Fruit fly (Drosophila melanogaster) whole organism, embryonic: Measurements from ENCODE around the gene arg.

Experiments used
- Adf1 ChIP-seq: fragments of 200-800 bp; sonication (Bioruptor generic); IDR thresholded peaks from 2 replicates; pipeline ENCODE4 v1.3.6; 2022; ENCODE audit warnings: missing biosample characterization, missing genetic modification characterization
- Blimp-1 ChIP-seq: fragments of 200-800 bp; sonication (Bioruptor generic); optimal IDR thresholded peaks from 3 replicates; lab custom pipeline; 2018; ENCODE audit warnings: missing biosample characterization, missing genetic modification characterization, mild to moderate bottlenecking, moderate library complexity, missing genetic modification reagents
- CG10147 ChIP-seq: fragments of 200-800 bp; sonication (Bioruptor generic); optimal IDR thresholded peaks from 2 replicates; lab custom pipeline; 2019; ENCODE audit warnings: missing biosample characterization, mild to moderate bottlenecking, missing genetic modification characterization, moderate library complexity
- CG10209 ChIP-seq: fragments of 200-800 bp; sonication (Bioruptor generic); optimal IDR thresholded peaks from 3 replicates; lab custom pipeline; 2017; ENCODE audit warnings: missing biosample characterization, mild to moderate bottlenecking, missing genetic modification characterization, missing genetic modification reagents
- CG10321 ChIP-seq: fragments of 200-800 bp; sonication (Bioruptor generic); IDR thresholded peaks from 2 replicates; pipeline ENCODE4 v1.3.6; 2022; ENCODE audit warnings: missing biosample characterization, missing genetic modification characterization
- CG11085 ChIP-seq: fragments of 200-800 bp; sonication (Bioruptor generic); IDR thresholded peaks from 2 replicates; pipeline ENCODE4 v1.3.6; 2022; ENCODE audit warnings: missing biosample characterization, missing genetic modification characterization
- CG11504 ChIP-seq: fragments of 200-800 bp; sonication (Bioruptor generic); optimal IDR thresholded peaks from 3 replicates; lab custom pipeline; 2019; ENCODE audit warnings: missing biosample characterization, mild to moderate bottlenecking, missing genetic modification characterization, moderate library complexity
- CG13287 ChIP-seq: fragments of 200-800 bp; sonication (Bioruptor generic); IDR thresholded peaks from 2 replicates; pipeline ENCODE4 v1.3.6; 2022; ENCODE audit warnings: missing biosample characterization, missing genetic modification characterization; ENCODE audit not compliant: partially characterized antibody
- CG14050 ChIP-seq: fragments of 200-800 bp; sonication (Bioruptor generic); IDR thresholded peaks from 3 replicates; pipeline ENCODE4 v1.3.6; 2022; ENCODE audit warnings: missing biosample characterization, missing genetic modification characterization
- CG17359 ChIP-seq: fragments of 200-800 bp; sonication (Bioruptor generic); optimal IDR thresholded peaks from 3 replicates; lab custom pipeline; 2018; ENCODE audit warnings: missing biosample characterization, mild to moderate bottlenecking, missing genetic modification characterization, moderate library complexity
- CG17912 ChIP-seq: fragments of 200-800 bp; sonication (Bioruptor generic); optimal IDR thresholded peaks from 2 replicates; lab custom pipeline; 2018; ENCODE audit warnings: missing biosample characterization, mild to moderate bottlenecking, missing genetic modification characterization
- CG2120 ChIP-seq: fragments of 200-800 bp; sonication (Bioruptor generic); optimal IDR thresholded peaks from 3 replicates; lab custom pipeline; 2016; ENCODE audit warnings: missing biosample characterization, missing genetic modification characterization
- CG3726 ChIP-seq: fragments of 200-800 bp; sonication (Bioruptor generic); IDR thresholded peaks from 3 replicates; pipeline ENCODE4, ENCODE4 v1.3.6; 2022; ENCODE audit warnings: missing biosample characterization, missing genetic modification characterization
- CG4617 ChIP-seq: fragments of 200-800 bp; sonication (Bioruptor generic); optimal IDR thresholded peaks from 3 replicates; lab custom pipeline; 2016; ENCODE audit warnings: missing biosample characterization, missing genetic modification characterization, borderline replicate concordance
- CG4854 ChIP-seq: fragments of 200-800 bp; sonication (Bioruptor generic); optimal IDR thresholded peaks from 2 replicates; lab custom pipeline; 2016; ENCODE audit warnings: missing biosample characterization, missing genetic modification characterization, inconsistent platforms
- CG5953 ChIP-seq: fragments of 200-800 bp; sonication (Bioruptor generic); IDR thresholded peaks from 2 replicates; pipeline ENCODE4 v1.3.6; 2022; ENCODE audit warnings: missing biosample characterization, missing genetic modification characterization
- CG6654 ChIP-seq: fragments of 200-800 bp; sonication (Bioruptor generic); optimal IDR thresholded peaks from 2 replicates; lab custom pipeline; 2017; ENCODE audit warnings: missing biosample characterization, mild to moderate bottlenecking, missing genetic modification characterization
- CG7372 ChIP-seq: fragments of 200-800 bp; sonication (Bioruptor generic); IDR thresholded peaks from 2 replicates; pipeline ENCODE4 v1.3.6; 2022; ENCODE audit warnings: missing biosample characterization, missing genetic modification characterization
- CG9797 ChIP-seq: fragments of 200-800 bp; sonication (Bioruptor generic); optimal IDR thresholded peaks from 3 replicates; lab custom pipeline; 2018; ENCODE audit warnings: missing biosample characterization, mild to moderate bottlenecking, missing genetic modification characterization
- Dll ChIP-seq: fragments of 200-800 bp; sonication (Bioruptor generic); IDR thresholded peaks from 4 replicates; pipeline ENCODE4 v1.3.6; 2022; ENCODE audit warnings: missing biosample characterization, missing genetic modification characterization; ENCODE audit not compliant: partially characterized antibody
- Dref ChIP-seq: fragments of 200-800 bp; sonication (Bioruptor generic); IDR thresholded peaks from 2 replicates; pipeline ENCODE4 v1.3.6; 2022; ENCODE audit warnings: missing biosample characterization, missing genetic modification characterization
- Drgx ChIP-seq: fragments of 200-800 bp; sonication (Bioruptor generic); IDR thresholded peaks from 2 replicates; pipeline ENCODE4 v1.3.6; 2022; ENCODE audit warnings: missing biosample characterization, missing genetic modification characterization
- E2f2 ChIP-seq: fragments of 200-800 bp; sonication (Bioruptor generic); IDR thresholded peaks from 2 replicates; pipeline ENCODE4 v1.3.6; 2022; ENCODE audit warnings: missing biosample characterization, missing genetic modification characterization
- H2.0 ChIP-seq: fragments of 200-800 bp; sonication (Bioruptor generic); IDR thresholded peaks from 2 replicates; pipeline ENCODE4 v1.3.6; 2022; ENCODE audit warnings: missing biosample characterization, missing genetic modification characterization
- HLHmδ ChIP-seq: fragments of 200-800 bp; sonication (Bioruptor generic); optimal IDR thresholded peaks from 2 replicates; lab custom pipeline; 2018; ENCODE audit warnings: missing biosample characterization, mild to moderate bottlenecking, missing genetic modification characterization, moderate library complexity
- HmgZ ChIP-seq: fragments of 200-800 bp; sonication (Bioruptor generic); optimal IDR thresholded peaks from 2 replicates; lab custom pipeline; 2018; ENCODE audit warnings: missing biosample characterization, mild to moderate bottlenecking, missing genetic modification characterization
- Hsf ChIP-seq: fragments of 200-800 bp; sonication (Bioruptor generic); optimal IDR thresholded peaks from 3 replicates; lab custom pipeline; 2016; ENCODE audit warnings: missing biosample characterization, missing genetic modification characterization
- Ptx1 ChIP-seq: fragments of 200-800 bp; sonication (Bioruptor generic); IDR thresholded peaks from 2 replicates; pipeline ENCODE4 v1.3.6; 2022; ENCODE audit warnings: missing biosample characterization, missing genetic modification characterization
- Rfx ChIP-seq: fragments of 200-800 bp; sonication (Bioruptor generic); IDR thresholded peaks from 2 replicates; pipeline ENCODE4 v1.3.6; 2022; ENCODE audit warnings: missing biosample characterization, missing genetic modification characterization
- Tbp ChIP-seq: fragments of >200 bp; optimal IDR thresholded peaks from 2 replicates; lab custom pipeline; 2018; ENCODE audit warnings: missing biosample characterization, missing genetic modification characterization
- amos ChIP-seq: fragments of 200-800 bp; sonication (Bioruptor generic); IDR thresholded peaks from 2 replicates; pipeline ENCODE4 v1.3.6; 2022; ENCODE audit warnings: missing biosample characterization, missing genetic modification characterization; ENCODE audit not compliant: partially characterized antibody
- btn ChIP-seq: fragments of 200-800 bp; sonication (Bioruptor generic); optimal IDR thresholded peaks from 2 replicates; lab custom pipeline; 2016; ENCODE audit warnings: missing biosample characterization, missing genetic modification characterization
- chinmo ChIP-seq: fragments of 200-800 bp; sonication (Bioruptor generic); IDR thresholded peaks from 4 replicates; pipeline ENCODE4 v1.3.6; 2022; ENCODE audit warnings: missing biosample characterization, missing genetic modification characterization; ENCODE audit not compliant: partially characterized antibody
- disco-r ChIP-seq: fragments of 200-800 bp; sonication (Bioruptor generic); optimal IDR thresholded peaks from 2 replicates; lab custom pipeline; 2016; ENCODE audit warnings: missing biosample characterization, missing genetic modification characterization
- dmrt99B ChIP-seq: fragments of 200-800 bp; sonication (Bioruptor generic); optimal IDR thresholded peaks from 2 replicates; lab custom pipeline; 2018; ENCODE audit warnings: missing biosample characterization, mild to moderate bottlenecking, missing genetic modification characterization, moderate library complexity
- ems ChIP-seq: fragments of 200-800 bp; sonication (Bioruptor generic); optimal IDR thresholded peaks from 3 replicates; lab custom pipeline; 2016; ENCODE audit warnings: missing biosample characterization, missing genetic modification characterization
- gce ChIP-seq: fragments of 200-800 bp; sonication (Bioruptor generic); IDR thresholded peaks from 3 replicates; pipeline ENCODE4 v1.3.6; 2022; ENCODE audit warnings: missing biosample characterization, missing genetic modification characterization
- gcm ChIP-seq: fragments of 200-800 bp; sonication (Bioruptor generic); optimal IDR thresholded peaks from 2 replicates; lab custom pipeline; 2019; ENCODE audit warnings: missing biosample characterization, mild to moderate bottlenecking, missing genetic modification characterization, moderate library complexity
- gfzf ChIP-seq: fragments of 200-800 bp; sonication (Bioruptor generic); optimal IDR thresholded peaks from 2 replicates; lab custom pipeline; 2016; ENCODE audit warnings: missing biosample characterization, mild to moderate bottlenecking, missing genetic modification characterization, moderate library complexity
- lbe ChIP-seq: fragments of 200-800 bp; sonication (Bioruptor generic); optimal IDR thresholded peaks from 2 replicates; lab custom pipeline; 2016; ENCODE audit warnings: missing biosample characterization, mild to moderate bottlenecking, missing genetic modification characterization
- pan ChIP-seq, 4 experiments: fragments of >200 bp in 3 of 4; fragments of 200-800 bp in 1 of 4; sonication (Bioruptor generic) in 1 of 4; optimal IDR thresholded peaks in 3 of 4; IDR thresholded peaks in 1 of 4; 2 replicates each; pipeline versions ENCODE4 v1.3.6 to Lab custom; 2017 to 2022; ENCODE audit warnings: missing biosample characterization in 2 of 4, missing genetic modification characterization in 2 of 4, mixed read lengths in 1 of 4
- pb ChIP-seq: fragments of 200-800 bp; sonication (Bioruptor generic); optimal IDR thresholded peaks from 3 replicates; lab custom pipeline; 2016; ENCODE audit warnings: missing biosample characterization, missing genetic modification characterization
- phol ChIP-seq: fragments of 200-800 bp; sonication (Bioruptor generic); optimal IDR thresholded peaks from 3 replicates; lab custom pipeline; 2018; ENCODE audit warnings: missing biosample characterization, mild to moderate bottlenecking, missing genetic modification characterization, moderate library complexity
- pzg ChIP-seq: fragments of 200-800 bp; sonication (Bioruptor generic); optimal IDR thresholded peaks from 3 replicates; lab custom pipeline; 2018; ENCODE audit warnings: missing biosample characterization, mild to moderate bottlenecking, missing genetic modification characterization, moderate library complexity
- row ChIP-seq: fragments of 200-800 bp; sonication (Bioruptor generic); IDR thresholded peaks from 3 replicates; pipeline ENCODE4 v1.3.6; 2022; ENCODE audit warnings: missing biosample characterization, missing genetic modification characterization
- sens ChIP-seq: fragments of 200-800 bp; sonication (Bioruptor generic); peaks from one replicate; lab custom pipeline; 2016; ENCODE audit warnings: missing biosample characterization, missing genetic modification characterization
- trem ChIP-seq: fragments of 200-800 bp; optimal IDR thresholded peaks from 3 replicates; lab custom pipeline; 2019; ENCODE audit warnings: missing biosample characterization, mild to moderate bottlenecking, missing genetic modification characterization, moderate library complexity
- wor ChIP-seq: fragments of 200-800 bp; sonication (Bioruptor generic); IDR thresholded peaks from 2 replicates; pipeline ENCODE4 v1.3.6; 2022; ENCODE audit warnings: missing biosample characterization, missing genetic modification characterization

Gene arg

dm6 chrX:494607-495006, 14.6 kb upstream of the arg start, which contains the start of gene CG17778 (continued):
- TF ChIP-seq CG2120 (GFP tag; lab: Kevin White, UChicago), result peak; percentile 32
- no peak for TF ChIP-seq CG6654
- TF ChIP-seq gcm (GFP tag; lab: Kevin White, UChicago), result no peak
- TF ChIP-seq Rfx, result 0 out of 2 replicates have a peak, but pooled peaks have one; percentile 23

- TF ChIP-seq H2.0 (GFP tag; lab: Robert Waterston, UW) (no peak), chinmo (GFP tag; lab: Robert Waterston, UW) (peak; percentile 80; the same call in 1 of the 4 replicates), CG4617 (GFP tag; lab: Kevin White, UChicago) (peak; percentile 58), Drgx (no peak), CG11085 (GFP tag; lab: Robert Waterston, UW) (no peak), E2f2 (GFP tag; lab: Robert Waterston, UW) (peak; percentile 95), Adf1 (GFP tag; lab: Robert Waterston, UW) (peak; percentile 77), amos (GFP tag; lab: Robert Waterston, UW) (peak; percentile 48; the same call in 1 of the 2 replicates), CG10147 (GFP tag; lab: Kevin White, UChicago) (no peak), CG10209 (GFP tag; lab: Kevin White, UChicago) (no peak), Dll (GFP tag; lab: Robert Waterston, UW) (0 out of 4 replicates have a peak, but pooled peaks have one; percentile 34), Dref (GFP tag; lab: Robert Waterston, UW) (peak; percentile 40; the same call in 1 of the 2 replicates), CG5953 (GFP tag; lab: Robert Waterston, UW) (no peak), CG10321 (GFP tag; lab: Robert Waterston, UW) (no peak), gfzf (GFP tag; lab: Kevin White, UChicago) (peak; percentile 19), CG11504 (peak; percentile 12), Tbp (GFP tag; lab: Kevin White, UChicago) (no peak), btn (GFP tag; lab: Kevin White, UChicago) (no peak), trem (tag; lab: Kevin White, UChicago) (peak; percentile 45), disco-r (no peak), Ptx1 (no peak), Hsf (GFP tag; lab: Kevin White, UChicago) (no peak), HLHmδ (no peak), gce (GFP tag; lab: Robert Waterston, UW) (no peak), sens (peak; percentile 83), row (GFP tag; lab: Robert Waterston, UW) (0 out of 3 replicates have a peak, but pooled peaks have one; percentile 9), CG3726 (GFP tag; lab: Robert Waterston, UW) (no peak), Blimp-1 (GFP tag; lab: Kevin White, UChicago) (no peak), CG17912 (GFP tag; lab: Kevin White, UChicago) (no peak), lbe (no peak), CG13287 (GFP tag; lab: Robert Waterston, UW) (peak; percentile 30; the same call in 1 of the 2 replicates), CG7372 (GFP tag; lab: Robert Waterston, UW) (no peak), CG9797 (GFP tag; lab: Kevin White, UChicago) (peak; percentile 38), pan (optimal IDR thresholded peaks at IDR 0.05; lab: Kevin White, UChicago) (no peak), pan (GFP tag; optimal IDR thresholded peaks at IDR 0.05 in 1 of 2, IDR thresholded peaks at IDR 0.05 in 1 of 2) (no peak), dmrt99B (tag; lab: Kevin White, UChicago) (no peak), pzg (GFP tag; lab: Kevin White, UChicago) (peak; percentile 75), CG4854 (GFP tag; lab: Kevin White, UChicago) (no peak), ems (GFP tag; lab: Kevin White, UChicago) (no peak), CG6654 (no peak), CG14050 (no peak), wor (no peak), HmgZ (tag; lab: Kevin White, UChicago) (peak; percentile 47), CG17359 (no peak), pb (GFP tag; lab: Kevin White, UChicago) (no peak), phol (peak; percentile 17)
Measured at dm6 chrX:496326-496725, 12.9 kb upstream of the arg start, which contains the start of gene svr. TSS of gene svr (plus strand) at chrX:496446.
